Worm (Caenorhabditis elegans) whole organism, L2 larva: ENCODE data around the gene npr-27.

ENCODE experiments used
- C34F6.9 ChIP-seq: fragments of 150-350 bp; optimal IDR thresholded peaks from 2 replicates; lab custom pipeline; 2014; ENCODE audit warnings: missing biosample characterization, missing genetic modification characterization
- F13H6.1 ChIP-seq: sonication (generic microtip); optimal IDR thresholded peaks from 2 replicates; lab custom pipeline; 2016; ENCODE audit warnings: missing genetic modification characterization, missing compliant biosample characterization
- R02D3.7 ChIP-seq: fragments of 150-350 bp; optimal IDR thresholded peaks from 2 replicates; lab custom pipeline; 2014; ENCODE audit warnings: missing biosample characterization, missing genetic modification characterization
- Y55F3AM.14 ChIP-seq: fragments of 200-800 bp; sonication (Bioruptor generic); optimal IDR thresholded peaks from 2 replicates; lab custom pipeline; 2018; ENCODE audit warnings: mild to moderate bottlenecking, missing genetic modification characterization, missing compliant biosample characterization
- ZK546.5 ChIP-seq: sonication (generic microtip); optimal IDR thresholded peaks from 2 replicates; lab custom pipeline; 2017; ENCODE audit warnings: missing biosample characterization, missing genetic modification characterization
- alr-1 ChIP-seq: fragments of 150-350 bp; optimal IDR thresholded peaks from 2 replicates; lab custom pipeline; 2014; ENCODE audit warnings: missing biosample characterization, missing genetic modification characterization
- aly-2 ChIP-seq: fragments of 150-350 bp; optimal IDR thresholded peaks from 2 replicates; lab custom pipeline; 2014; ENCODE audit warnings: missing biosample characterization, missing genetic modification characterization
- ama-1 ChIP-seq: fragments of 150-350 bp; optimal IDR thresholded peaks from 2 replicates; lab custom pipeline; 2018; ENCODE audit warnings: inconsistent platforms
- blmp-1 ChIP-seq: sonication (generic microtip); optimal IDR thresholded peaks from 2 replicates; lab custom pipeline; 2017; ENCODE audit warnings: missing genetic modification characterization, mild to moderate bottlenecking, missing compliant biosample characterization, antibody characterized with exemption, moderate library complexity; ENCODE audit not compliant: insufficient read depth
- ceh-16 ChIP-seq: fragments of 150-350 bp; optimal IDR thresholded peaks from 2 replicates; lab custom pipeline; 2014; ENCODE audit warnings: missing biosample characterization, missing genetic modification characterization
- ceh-82 ChIP-seq: fragments of 150-350 bp; optimal IDR thresholded peaks from 2 replicates; lab custom pipeline; 2014; ENCODE audit warnings: missing biosample characterization, missing genetic modification characterization
- crh-2 ChIP-seq: sonication (generic microtip); optimal IDR thresholded peaks from 2 replicates; lab custom pipeline; 2017; ENCODE audit warnings: missing biosample characterization, missing genetic modification characterization
- dmd-4 ChIP-seq: sonication (generic microtip); optimal IDR thresholded peaks from 2 replicates; lab custom pipeline; 2017; ENCODE audit warnings: missing biosample characterization, missing genetic modification characterization
- egl-27 ChIP-seq: sonication (generic microtip); optimal IDR thresholded peaks from 3 replicates; lab custom pipeline; 2017; ENCODE audit warnings: missing biosample characterization, missing genetic modification reagents, missing genetic modification characterization
- elt-1 ChIP-seq: fragments of 150-350 bp; optimal IDR thresholded peaks from 2 replicates; lab custom pipeline; 2014; ENCODE audit warnings: missing biosample characterization, missing genetic modification characterization
- elt-3 ChIP-seq: sonication (generic microtip); optimal IDR thresholded peaks from 2 replicates; lab custom pipeline; 2017; ENCODE audit warnings: missing biosample characterization, missing genetic modification characterization
- fos-1 ChIP-seq: fragments of 150-350 bp; optimal IDR thresholded peaks from 2 replicates; lab custom pipeline; 2014; ENCODE audit warnings: missing biosample characterization, missing genetic modification characterization
- gmeb-1 ChIP-seq: fragments of 150-350 bp; optimal IDR thresholded peaks from 2 replicates; lab custom pipeline; 2014; ENCODE audit warnings: missing biosample characterization, missing genetic modification characterization
- lin-11 ChIP-seq: fragments of 150-350 bp; sonication (generic microtip); optimal IDR thresholded peaks from 2 replicates; lab custom pipeline; 2014; ENCODE audit warnings: missing biosample characterization, missing genetic modification characterization, inconsistent platforms, mixed read lengths
- lin-13 ChIP-seq: fragments of 150-350 bp; optimal IDR thresholded peaks from 2 replicates; lab custom pipeline; 2014; ENCODE audit warnings: missing biosample characterization, missing genetic modification reagents, missing genetic modification characterization
- lin-39 ChIP-seq: fragments of 150-350 bp; optimal IDR thresholded peaks from 2 replicates; lab custom pipeline; 2014; ENCODE audit warnings: missing biosample characterization, missing genetic modification reagents, missing genetic modification characterization
- lsy-2 ChIP-seq, 2 experiments: fragments of 150-350 bp in 1 of 2; sonication (generic microtip) in 1 of 2; optimal IDR thresholded peaks; 2 replicates each; lab custom pipeline; 2014 to 2017; ENCODE audit warnings: missing biosample characterization in 2 of 2, missing genetic modification characterization in 2 of 2
- mab-5 ChIP-seq: fragments of 150-350 bp; optimal IDR thresholded peaks from 2 replicates; lab custom pipeline; 2014; ENCODE audit warnings: missing biosample characterization, missing genetic modification characterization
- mbf-1 ChIP-seq: sonication (generic microtip); optimal IDR thresholded peaks from 2 replicates; lab custom pipeline; 2017; ENCODE audit warnings: missing biosample characterization, missing genetic modification characterization
- mdl-1 ChIP-seq, 2 experiments: fragments of 150-350 bp in 1 of 2; sonication (generic microtip) in 1 of 2; optimal IDR thresholded peaks; 2 replicates each; lab custom pipeline; 2017; ENCODE audit warnings: missing biosample characterization in 2 of 2, missing genetic modification characterization in 2 of 2
- nhr-10 ChIP-seq: sonication (generic microtip); optimal IDR thresholded peaks from 2 replicates; lab custom pipeline; 2017; ENCODE audit warnings: missing biosample characterization, missing genetic modification characterization
- nhr-11 ChIP-seq: fragments of 150-350 bp; optimal IDR thresholded peaks from 2 replicates; lab custom pipeline; 2014; ENCODE audit warnings: missing biosample characterization, missing genetic modification characterization
- nhr-12 ChIP-seq: fragments of 150-350 bp; optimal IDR thresholded peaks from 2 replicates; lab custom pipeline; 2014; ENCODE audit warnings: missing biosample characterization, missing genetic modification characterization
- nhr-129 ChIP-seq: fragments of 150-350 bp; optimal IDR thresholded peaks from 2 replicates; lab custom pipeline; 2014; ENCODE audit warnings: missing biosample characterization, missing genetic modification characterization
- nhr-21 ChIP-seq: fragments of 150-350 bp; optimal IDR thresholded peaks from 2 replicates; lab custom pipeline; 2014; ENCODE audit warnings: missing biosample characterization, missing genetic modification characterization
- nhr-23 ChIP-seq: fragments of 150-350 bp; optimal IDR thresholded peaks from 2 replicates; lab custom pipeline; 2014; ENCODE audit warnings: missing biosample characterization, missing genetic modification reagents, missing genetic modification characterization
- nhr-237 ChIP-seq: fragments of 150-350 bp; optimal IDR thresholded peaks from 2 replicates; lab custom pipeline; 2014; ENCODE audit warnings: missing biosample characterization, missing genetic modification characterization
- nhr-25 ChIP-seq: fragments of 150-350 bp; sonication (generic microtip); optimal IDR thresholded peaks from 3 replicates; lab custom pipeline; 2014; ENCODE audit warnings: missing biosample characterization, missing genetic modification characterization
- nhr-6 ChIP-seq: fragments of 150-350 bp; optimal IDR thresholded peaks from 2 replicates; lab custom pipeline; 2014; ENCODE audit warnings: missing biosample characterization, missing genetic modification characterization
- nhr-77 ChIP-seq: fragments of 150-350 bp; optimal IDR thresholded peaks from 2 replicates; lab custom pipeline; 2014; ENCODE audit warnings: missing biosample characterization, missing genetic modification characterization
- peb-1 ChIP-seq: fragments of 150-350 bp; optimal IDR thresholded peaks from 2 replicates; lab custom pipeline; 2014; ENCODE audit warnings: missing biosample characterization, missing genetic modification characterization
- sem-4 ChIP-seq: fragments of 150-350 bp; optimal IDR thresholded peaks from 2 replicates; lab custom pipeline; 2014; ENCODE audit warnings: missing biosample characterization, missing genetic modification reagents, missing genetic modification characterization
- skn-1 ChIP-seq: sonication (generic microtip); optimal IDR thresholded peaks from 2 replicates; lab custom pipeline; 2017; ENCODE audit warnings: missing biosample characterization, missing genetic modification characterization
- sma-3 ChIP-seq: sonication (generic microtip); optimal IDR thresholded peaks from 2 replicates; lab custom pipeline; 2016; ENCODE audit warnings: missing genetic modification reagents, missing genetic modification characterization, missing compliant biosample characterization
- sma-9 ChIP-seq, 2 experiments: fragments of 150-350 bp in 1 of 2; sonication (generic microtip) in 1 of 2; optimal IDR thresholded peaks; 2 replicates each; lab custom pipeline; 2014 to 2016; ENCODE audit warnings: missing genetic modification characterization in 2 of 2, mild to moderate bottlenecking in 1 of 2, missing biosample characterization in 1 of 2, missing compliant biosample characterization in 1 of 2, missing genetic modification reagents in 1 of 2, moderate library complexity in 1 of 2
- snpc-4 ChIP-seq: fragments of 150-350 bp; optimal IDR thresholded peaks from 2 replicates; lab custom pipeline; 2014; ENCODE audit warnings: missing biosample characterization, missing genetic modification characterization
- unc-39 ChIP-seq: fragments of 150-350 bp; optimal IDR thresholded peaks from 2 replicates; lab custom pipeline; 2014; ENCODE audit warnings: missing biosample characterization, missing genetic modification characterization
- unc-55 ChIP-seq: fragments of 150-350 bp; sonication (generic microtip); optimal IDR thresholded peaks from 3 replicates; lab custom pipeline; 2014; ENCODE audit warnings: missing biosample characterization, missing genetic modification reagents, missing genetic modification characterization
- zag-1 ChIP-seq: fragments of 150-350 bp; optimal IDR thresholded peaks from 2 replicates; lab custom pipeline; 2014; ENCODE audit warnings: missing biosample characterization, missing genetic modification characterization
- ztf-1 ChIP-seq: fragments of 200-800 bp; sonication (Bioruptor generic); conservative IDR thresholded peaks from 2 replicates; pipeline ENCODE4 v1.3.6; 2022; ENCODE audit warnings: missing genetic modification characterization, missing compliant biosample characterization
- ztf-4 ChIP-seq: fragments of 150-350 bp; optimal IDR thresholded peaks from 2 replicates; lab custom pipeline; 2014; ENCODE audit warnings: missing biosample characterization, missing genetic modification characterization

Gene npr-27

ce11 chrIV:7310842-7311241 is 5.4 kb downstream of the npr-27 start:
- TF ChIP-seq nhr-129 (tag; lab: Kevin White, UChicago) (no peak), sem-4 (no peak)

ce11 chrIV:7312620-7313194 is 7.3 kb downstream of the npr-27 start:
- no peak for TF ChIP-seq Y55F3AM.14 (GFP tag; lab: Kevin White, UChicago)
- TF ChIP-seq aly-2 (tag; lab: Kevin White, UChicago) = no peak
- no peak for TF ChIP-seq peb-1
- TF ChIP-seq snpc-4 (tag; lab: Kevin White, UChicago) = no peak
- no peak for TF ChIP-seq ceh-82
- TF ChIP-seq nhr-12 (tag; lab: Kevin White, UChicago) = no peak
- TF ChIP-seq mbf-1 (tag; lab: Kevin White, UChicago) = no peak
- TF ChIP-seq, all 48 proteins: peak for 0

- TF ChIP-seq elt-1 (tag; lab: Kevin White, UChicago) (no peak), gmeb-1 (tag; lab: Kevin White, UChicago) (no peak), ceh-16 (tag; lab: Kevin White, UChicago) (no peak)
Measured at ce11 chrIV:7313397-7313910, 8.0 kb downstream of the npr-27 start, which contains the start of gene rps-8. TSS of gene rps-8 (minus strand) at chrIV:7313860.

- TF ChIP-seq nhr-12 (tag; lab: Kevin White, UChicago) (no peak), mab-5 (tag; lab: Kevin White, UChicago) (no peak), elt-3 (tag; lab: Kevin White, UChicago) (no peak), crh-2 (tag; lab: Kevin White, UChicago) (peak; percentile 68), ztf-1 (GFP tag; lab: Robert Waterston, UW) (no peak), ceh-82 (no peak), gmeb-1 (tag; lab: Kevin White, UChicago) (peak; percentile 64), F13H6.1 (tag; lab: Kevin White, UChicago) (peak; percentile 36), unc-39 (no peak), elt-1 (tag; lab: Kevin White, UChicago) (no peak), unc-55 (GFP tag; lab: Kevin White, UChicago) (peak; percentile 84), nhr-25 (tag; lab: Kevin White, UChicago) (peak; percentile 54), lin-13 (peak; percentile 52), nhr-23 (tag; lab: Kevin White, UChicago) (no peak), R02D3.7 (tag; lab: Kevin White, UChicago) (no peak), nhr-237 (no peak), dmd-4 (no peak), peb-1 (no peak), mbf-1 (tag; lab: Kevin White, UChicago) (no peak), lsy-2 (tag; optimal IDR thresholded peaks at IDR 0.05; lab: Kevin White, UChicago) (peak; percentile 0 to 83), egl-27 (tag; lab: Kevin White, UChicago) (no peak), nhr-129 (tag; lab: Kevin White, UChicago) (peak; percentile 35), zag-1 (no peak), mdl-1 (tag; optimal IDR thresholded peaks at IDR 0.05; lab: Kevin White, UChicago) (no peak), ztf-4 (tag; lab: Kevin White, UChicago) (no peak), sma-9 (GFP tag; optimal IDR thresholded peaks at IDR 0.05; lab: Kevin White, UChicago) (peak; percentile 30), sma-9 (tag; optimal IDR thresholded peaks at IDR 0.05; lab: Kevin White, UChicago) (no peak), nhr-6 (no peak), lin-11 (tag; lab: Kevin White, UChicago) (peak; percentile 61), sma-3 (peak; percentile 12), Y55F3AM.14 (GFP tag; lab: Kevin White, UChicago) (no peak), nhr-77 (tag; lab: Kevin White, UChicago) (no peak), aly-2 (tag; lab: Kevin White, UChicago) (no peak), ZK546.5 (tag; lab: Kevin White, UChicago) (no peak), ama-1 (lab: Kevin White, UChicago) (no peak), fos-1 (tag; lab: Kevin White, UChicago) (peak; percentile 37), nhr-21 (no peak), nhr-10 (tag; lab: Kevin White, UChicago) (no peak), alr-1 (no peak), nhr-11 (tag; lab: Kevin White, UChicago) (no peak), ceh-16 (tag; lab: Kevin White, UChicago) (no peak), lin-39 (tag; lab: Kevin White, UChicago) (no peak), blmp-1 (peak; percentile 26), skn-1 (tag; lab: Kevin White, UChicago) (no peak), snpc-4 (tag; lab: Kevin White, UChicago) (peak; percentile 43), C34F6.9 (peak; percentile 72)
Measured at ce11 chrIV:7313962-7314361, 8.5 kb downstream of the npr-27 start.
